Worm (Caenorhabditis elegans): ENCODE results near the gene str-206.

Gene str-206

ce11 chrV:6247397-6247796, 29.5 kb downstream of the str-206 start (continued):
- peak; percentile 7 for TF ChIP-seq tbp1 (GFP tag; optimal IDR thresholded peaks at IDR 0.05)
- peak; percentile 22 for TF ChIP-seq F22D6.2 (tag; optimal IDR thresholded peaks at IDR 0.05)
- peak; percentile 18 for TF ChIP-seq attf-5 (GFP tag; optimal IDR thresholded peaks at IDR 0.05)
- peak; percentile 35; the same call in 1 of the 2 replicates for TF ChIP-seq hmg-1.2 (GFP tag; IDR thresholded peaks at IDR 0.05)
- TF ChIP-seq rcor-1 (GFP tag; IDR thresholded peaks at IDR 0.05): 0 out of 2 replicates have a peak, but pooled peaks have one; percentile 11
- no peak for TF ChIP-seq B0336.3 (GFP tag; IDR thresholded peaks at IDR 0.05)
- 0 out of 2 replicates have a peak, but pooled peaks have one; percentile 41 for TF ChIP-seq C06A6.2 (GFP tag; conservative IDR thresholded peaks at IDR 0.05)
- TF ChIP-seq K11D2.4 (GFP tag; IDR thresholded peaks at IDR 0.05): 0 out of 2 replicates have a peak, but pooled peaks have one; percentile 44
- peak in 1 of 2 experiments; percentile 36 for TF ChIP-seq let-607 (tag; optimal IDR thresholded peaks at IDR 0.05)
- TF ChIP-seq Y56A3A.18 (GFP tag; IDR thresholded peaks at IDR 0.05): no peak
- peak; percentile 48 for TF ChIP-seq ztf-26 (tag; optimal IDR thresholded peaks at IDR 0.05)
- no peak for TF ChIP-seq madf-8 (GFP tag; conservative IDR thresholded peaks at IDR 0.05)

- TF ChIP-seq B0019.2 (GFP tag; conservative IDR thresholded peaks at IDR 0.05): no peak
- 0 out of 2 replicates have a peak, but pooled peaks have one; percentile 32 for TF ChIP-seq ztf-28 (GFP tag; IDR thresholded peaks at IDR 0.05)
Observed at ce11 chrV:6248714-6249113, 30.8 kb downstream of the str-206 start.

ce11 chrV:6249135-6249534, 31.2 kb downstream of the str-206 start:
- TF ChIP-seq xnd-1 (tag; optimal IDR thresholded peaks at IDR 0.05) (no peak), chd-7 (tag; optimal IDR thresholded peaks at IDR 0.05) (no peak)

- TF ChIP-seq attf-6 (GFP tag; IDR thresholded peaks at IDR 0.05) (no peak), T26A5.8 (tag; optimal IDR thresholded peaks at IDR 0.05) (no peak), snpc-1.3 (tag; optimal IDR thresholded peaks at IDR 0.05; ENCODE audit: insufficient read depth) (no peak), pha-4 (tag; optimal IDR thresholded peaks at IDR 0.05) (no peak), repo-1 (tag; optimal IDR thresholded peaks at IDR 0.05) (no peak), bed-1 (GFP tag; IDR thresholded peaks at IDR 0.05) (no peak), nhr-90 (tag; optimal IDR thresholded peaks at IDR 0.05) (no peak), madf-10 (tag; optimal IDR thresholded peaks at IDR 0.05) (peak; percentile 24), let-607 (tag; optimal IDR thresholded peaks at IDR 0.05) (peak in 1 of 2 experiments; percentile 54), snpc-4 (GFP tag; optimal IDR thresholded peaks at IDR 0.05) (no peak), snpc-4 (tag; optimal IDR thresholded peaks at IDR 0.05) (no peak), madf-3 (GFP tag; IDR thresholded peaks at IDR 0.05) (no peak), nfyb-1 (GFP tag; IDR thresholded peaks at IDR 0.05) (no peak), C06A6.2 (GFP tag; conservative IDR thresholded peaks at IDR 0.05) (no peak), hlh-12 (tag; optimal IDR thresholded peaks at IDR 0.05) (no peak), ztf-3 (GFP tag; optimal IDR thresholded peaks at IDR 0.05) (no peak), nhr-27 (tag; optimal IDR thresholded peaks at IDR 0.05) (no peak), nhr-80 (tag; optimal IDR thresholded peaks at IDR 0.05) (peak; percentile 88)
Observed at ce11 chrV:6250959-6251598, 33.1 kb downstream of the str-206 start.

ce11 chrV:6253936-6254335, 36.0 kb downstream of the str-206 start:
- TF ChIP-seq snpc-4 (GFP tag; optimal IDR thresholded peaks at IDR 0.05) (no peak), snpc-4 (tag; optimal IDR thresholded peaks at IDR 0.05) (no peak)

Data from whole organism, young adult.